Fruit fly (Drosophila melanogaster): ENCODE results near the gene CG42446.

dm6 chr3R:16394531-16394930, 34.6 kb upstream of the CG42446 start:
- TF ChIP-seq psq (optimal IDR thresholded peaks at IDR 0.05) (no peak), pan (optimal IDR thresholded peaks at IDR 0.05) (no peak), Dll (optimal IDR thresholded peaks at IDR 0.05) (no peak), usp (GFP tag; optimal IDR thresholded peaks at IDR 0.05) (no peak), EcR (GFP tag; optimal IDR thresholded peaks at IDR 0.05) (no peak)
